Worm (Caenorhabditis elegans) whole organism, young adult: ENCODE results near the gene R52.5.

Experiments used
- C17E4.6 ChIP-seq: fragments of 200-800 bp; sonication (Bioruptor generic); IDR thresholded peaks from 2 replicates; pipeline ENCODE4 v1.3.6; 2022; ENCODE audit warnings: missing genetic modification reagents, missing genetic modification characterization, missing compliant biosample characterization
- F10E7.11 ChIP-seq: sonication (generic microtip); optimal IDR thresholded peaks from 2 replicates; lab custom pipeline; 2017; ENCODE audit warnings: mild to moderate bottlenecking, missing genetic modification characterization, moderate library complexity, missing compliant biosample characterization
- F23B12.7 ChIP-seq: sonication (generic microtip); optimal IDR thresholded peaks from 2 replicates; lab custom pipeline; 2017; ENCODE audit warnings: missing genetic modification characterization, mild to moderate bottlenecking, missing compliant biosample characterization, antibody characterized with exemption, moderate library complexity; ENCODE audit not compliant: insufficient read depth
- F39B2.1 ChIP-seq: fragments of 200-800 bp; sonication (Bioruptor generic); IDR thresholded peaks from 2 replicates; pipeline ENCODE4 v1.3.6; 2022; ENCODE audit warnings: missing genetic modification reagents, missing genetic modification characterization, missing compliant biosample characterization
- F52B5.7 ChIP-seq: sonication (generic microtip); optimal IDR thresholded peaks from 2 replicates; lab custom pipeline; 2016; ENCODE audit warnings: mild to moderate bottlenecking, missing genetic modification characterization, missing compliant biosample characterization
- K12H6.12 ChIP-seq: fragments of 200-800 bp; sonication (Bioruptor generic); optimal IDR thresholded peaks from 2 replicates; lab custom pipeline; 2018; ENCODE audit warnings: mild to moderate bottlenecking, missing genetic modification characterization, missing compliant biosample characterization
- T26A5.8 ChIP-seq: sonication (generic microtip); optimal IDR thresholded peaks from 2 replicates; lab custom pipeline; 2016; ENCODE audit warnings: missing genetic modification characterization, missing compliant biosample characterization
- Y53F4B.3 ChIP-seq: fragments of 200-800 bp; sonication (Bioruptor generic); IDR thresholded peaks from 2 replicates; pipeline ENCODE4 v1.3.6; 2022; ENCODE audit warnings: missing genetic modification reagents, missing genetic modification characterization, missing compliant biosample characterization
- Y95B8A.8 ChIP-seq: fragments of 200-800 bp; sonication (Bioruptor generic); IDR thresholded peaks from 2 replicates; pipeline ENCODE4 v1.3.6; 2022; ENCODE audit warnings: missing genetic modification reagents, missing genetic modification characterization, missing compliant biosample characterization
- aptf-3 ChIP-seq: fragments of 200-800 bp; sonication (Bioruptor generic); IDR thresholded peaks from 2 replicates; pipeline ENCODE4 v1.3.6; 2022; ENCODE audit warnings: missing genetic modification characterization, missing compliant biosample characterization
- atf-7 ChIP-seq: sonication (generic microtip); optimal IDR thresholded peaks from 2 replicates; lab custom pipeline; 2017; ENCODE audit warnings: mild to moderate bottlenecking, missing genetic modification characterization, missing compliant biosample characterization
- attf-3 ChIP-seq: fragments of 200-800 bp; sonication (Bioruptor generic); conservative IDR thresholded peaks from 2 replicates; pipeline ENCODE4 v1.3.6; 2022; ENCODE audit warnings: missing genetic modification reagents, missing genetic modification characterization, missing compliant biosample characterization
- ccch-3 ChIP-seq: fragments of 200-800 bp; sonication (Bioruptor generic); optimal IDR thresholded peaks from 2 replicates; lab custom pipeline; 2018; ENCODE audit warnings: mild to moderate bottlenecking, missing genetic modification characterization, missing compliant biosample characterization
- die-1 ChIP-seq: sonication (generic microtip); optimal IDR thresholded peaks from 2 replicates; lab custom pipeline; 2016; ENCODE audit warnings: missing genotype, mild to moderate bottlenecking, missing genetic modification characterization, missing compliant biosample characterization
- dpl-1 ChIP-seq: fragments of 150-350 bp; optimal IDR thresholded peaks from 2 replicates; lab custom pipeline; 2014; ENCODE audit warnings: missing biosample characterization, missing genetic modification reagents, missing genetic modification characterization
- efl-1 ChIP-seq: fragments of 150-350 bp; optimal IDR thresholded peaks from 2 replicates; lab custom pipeline; 2014; ENCODE audit warnings: missing biosample characterization, missing genetic modification reagents, missing genetic modification characterization
- egrh-3 ChIP-seq: fragments of 200-800 bp; sonication (Bioruptor generic); IDR thresholded peaks from 2 replicates; pipeline ENCODE4 v1.3.6; 2022; ENCODE audit warnings: missing genetic modification reagents, missing genetic modification characterization, missing compliant biosample characterization
- fkh-3 ChIP-seq: sonication (generic microtip); optimal IDR thresholded peaks from 2 replicates; lab custom pipeline; 2016; ENCODE audit warnings: mild to moderate bottlenecking, missing genetic modification characterization, missing compliant biosample characterization
- lin-35 ChIP-seq, 3 experiments: fragments of 150-350 bp in 2 of 3; sonication (generic microtip) in 1 of 3; optimal IDR thresholded peaks; 2 replicates each; lab custom pipeline; 2014 to 2018; ENCODE audit warnings: missing biosample characterization in 3 of 3, missing genetic modification characterization in 3 of 3, missing genetic modification reagents in 3 of 3
- lin-40 ChIP-seq: sonication (generic microtip); optimal IDR thresholded peaks from 2 replicates; lab custom pipeline; 2016; ENCODE audit warnings: missing genetic modification characterization, mild to moderate bottlenecking, missing compliant biosample characterization, missing genotype, missing genetic modification reagents
- nfya-1 ChIP-seq: sonication (generic microtip); optimal IDR thresholded peaks from 2 replicates; lab custom pipeline; 2017; ENCODE audit warnings: antibody characterized with exemption, missing compliant biosample characterization, missing genetic modification characterization, borderline replicate concordance; ENCODE audit not compliant: insufficient read depth
- nfya-2 ChIP-seq: fragments of 200-800 bp; sonication (Bioruptor generic); IDR thresholded peaks from 2 replicates; pipeline ENCODE4 v1.3.6; 2022; ENCODE audit warnings: missing genetic modification reagents, missing genetic modification characterization, missing compliant biosample characterization
- nhr-120 ChIP-seq: fragments of 200-800 bp; sonication (Bioruptor generic); IDR thresholded peaks from 2 replicates; pipeline ENCODE4 v1.3.6; 2022; ENCODE audit warnings: missing genetic modification characterization, missing compliant biosample characterization
- pbrm-1 ChIP-seq: fragments of 200-800 bp; sonication (Bioruptor generic); IDR thresholded peaks from 2 replicates; pipeline ENCODE4 v1.3.6; 2022; ENCODE audit warnings: missing genetic modification reagents, missing genetic modification characterization, missing compliant biosample characterization
- pha-4 ChIP-seq: fragments of 150-350 bp; sonication (generic microtip); optimal IDR thresholded peaks from 2 replicates; lab custom pipeline; 2014; ENCODE audit warnings: missing biosample characterization, missing genetic modification reagents, missing genetic modification characterization
- repo-1 ChIP-seq: sonication (generic microtip); optimal IDR thresholded peaks from 2 replicates; lab custom pipeline; 2017; ENCODE audit warnings: mild to moderate bottlenecking, missing genetic modification characterization, missing compliant biosample characterization
- snpc-1.1 ChIP-seq: sonication (generic microtip); optimal IDR thresholded peaks from 2 replicates; lab custom pipeline; 2017; ENCODE audit warnings: missing genetic modification characterization, mild to moderate bottlenecking, missing compliant biosample characterization, antibody characterized with exemption, moderate library complexity, missing genotype, missing genetic modification reagents; ENCODE audit not compliant: insufficient read depth
- tbx-9 ChIP-seq: sonication (generic microtip); optimal IDR thresholded peaks from 2 replicates; lab custom pipeline; 2016; ENCODE audit warnings: borderline replicate concordance, missing genetic modification characterization, inconsistent platforms, missing compliant biosample characterization
- xnd-1 ChIP-seq: sonication (generic microtip); optimal IDR thresholded peaks from 2 replicates; lab custom pipeline; 2016; ENCODE audit warnings: missing genotype, missing genetic modification reagents, missing genetic modification characterization, missing compliant biosample characterization
- zfh-2 ChIP-seq: fragments of 200-800 bp; sonication (Bioruptor generic); conservative IDR thresholded peaks from 2 replicates; pipeline ENCODE4 v1.3.6; 2022; ENCODE audit warnings: missing genetic modification reagents, missing genetic modification characterization, missing compliant biosample characterization
- ztf-22 ChIP-seq: fragments of 200-800 bp; sonication (Bioruptor generic); optimal IDR thresholded peaks from 2 replicates; lab custom pipeline; 2018; ENCODE audit warnings: mild to moderate bottlenecking, missing genetic modification characterization, moderate library complexity, missing compliant biosample characterization
- ztf-6 ChIP-seq: fragments of 200-800 bp; sonication (Bioruptor generic); IDR thresholded peaks from 2 replicates; pipeline ENCODE4 v1.3.6; 2022; ENCODE audit warnings: missing genetic modification reagents, missing genetic modification characterization, missing compliant biosample characterization

The R52.5 gene

ce11 chrII:2140817-2141216 lies 31.0 kb upstream of the R52.5 start, which contains the start of gene C40A11.3:
Gene C40A11.3, plus strand, starts transcription at chrII:2141117.
- TF ChIP-seq dpl-1 (GFP tag; lab: Kevin White, UChicago) (no peak), K12H6.12 (tag; lab: Kevin White, UChicago) (no peak), F52B5.7 (tag; lab: Kevin White, UChicago) (no peak), ztf-6 (no peak), zfh-2 (GFP tag; lab: Robert Waterston, UW) (no peak), F39B2.1 (GFP tag; lab: Robert Waterston, UW) (no peak), fkh-3 (tag; lab: Kevin White, UChicago) (no peak), nhr-120 (GFP tag; lab: Robert Waterston, UW) (no peak)

DNA sequence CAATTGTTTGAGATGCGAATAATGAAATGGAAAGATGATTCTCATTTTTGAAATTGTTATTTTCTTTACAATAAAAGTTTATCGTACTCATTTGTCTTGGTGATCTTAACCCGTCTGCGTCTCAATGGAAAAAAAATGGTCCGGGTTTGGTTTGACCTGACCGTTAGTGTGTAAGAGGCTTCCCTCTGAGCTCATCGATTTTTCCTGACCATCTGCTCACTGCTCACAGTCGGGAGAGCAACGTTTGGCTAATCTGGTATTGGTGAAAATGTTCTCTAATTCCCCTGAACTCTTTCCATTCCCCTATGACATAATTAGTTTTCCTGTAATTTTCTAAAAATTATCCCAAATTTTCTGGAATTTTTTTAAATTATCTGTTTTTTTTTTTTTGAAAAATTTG lies 29.1 kb upstream of the R52.5 start:
- TF ChIP-seq ztf-22 (GFP tag; lab: Kevin White, UChicago) = no peak
- no peak for TF ChIP-seq repo-1
- TF ChIP-seq C17E4.6 (GFP tag; lab: Robert Waterston, UW) = no peak
- no peak for TF ChIP-seq efl-1 (GFP tag; lab: Kevin White, UChicago)
- TF ChIP-seq T26A5.8 (tag; lab: Kevin White, UChicago) = no peak
- no peak for TF ChIP-seq nfya-2 (GFP tag; lab: Robert Waterston, UW)
- no peak for TF ChIP-seq lin-40 (tag; lab: Kevin White, UChicago)

DNA sequence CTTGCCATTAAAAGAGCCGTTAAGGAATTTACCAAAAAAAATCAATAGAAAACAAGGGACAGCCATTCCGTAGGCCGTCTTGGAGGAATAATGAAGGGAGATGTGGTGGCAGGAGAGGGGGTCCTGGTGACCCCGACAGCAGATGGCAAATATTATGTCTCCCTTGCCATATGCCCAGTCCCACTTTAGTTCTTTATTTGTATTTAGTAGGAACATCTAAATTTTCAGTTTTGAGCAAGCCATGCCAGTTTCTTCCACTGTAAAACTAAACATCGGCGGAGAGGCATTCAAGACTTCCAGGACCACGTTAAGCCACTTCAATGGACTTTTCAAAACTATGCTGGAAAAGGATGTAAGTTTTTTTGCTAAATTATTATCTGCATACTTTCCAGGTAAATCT lies 27.4 kb upstream of the R52.5 start, which contains the start of gene C40A11.4:
C40A11.4 (plus strand) TSS at position 188 of the 400 bp plus-strand sequence.
- TF ChIP-seq lin-40 (tag; lab: Kevin White, UChicago) = no peak
- no peak for TF ChIP-seq aptf-3 (GFP tag; lab: Robert Waterston, UW)

DNA sequence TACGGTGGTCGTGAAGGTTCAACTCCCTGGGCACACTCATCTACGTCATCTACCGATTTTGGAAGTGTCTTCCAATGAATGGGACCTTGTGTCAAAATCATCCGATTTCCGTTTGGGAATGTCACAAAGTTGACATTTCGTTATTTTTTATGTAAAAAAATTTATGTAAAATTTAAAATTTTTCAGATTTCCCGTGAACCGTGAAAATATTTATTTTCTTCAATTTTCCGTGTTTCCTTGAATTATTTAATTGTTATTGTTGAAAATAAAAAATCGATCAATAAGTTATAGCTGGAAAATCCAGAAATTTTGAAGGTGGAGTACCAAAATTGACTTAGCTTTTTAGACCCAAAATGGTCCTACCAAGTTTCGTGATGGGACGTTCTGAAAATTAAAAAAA lies 25.8 kb upstream of the R52.5 start, which contains the start of gene hpo-7:
hpo-7 (minus strand) TSS at position 101 of the 400 bp plus-strand sequence.
- no peak for TF ChIP-seq ccch-3 (GFP tag; lab: Kevin White, UChicago)
- TF ChIP-seq F23B12.7 (tag; lab: Kevin White, UChicago) = no peak
- no peak for TF ChIP-seq Y95B8A.8
- TF ChIP-seq dpl-1 (GFP tag; lab: Kevin White, UChicago) = no peak
- no peak for TF ChIP-seq snpc-1.1 (tag; lab: Kevin White, UChicago)
- no peak for TF ChIP-seq xnd-1 (tag; lab: Kevin White, UChicago)
- no peak for TF ChIP-seq pbrm-1 (GFP tag; lab: Robert Waterston, UW)
- TF ChIP-seq nfya-1 (tag; lab: Kevin White, UChicago) = no peak
- TF ChIP-seq attf-3 (GFP tag; lab: Robert Waterston, UW) = no peak
- TF ChIP-seq Y53F4B.3 = no peak
- no peak for TF ChIP-seq pha-4 (tag; lab: Kevin White, UChicago)
- TF ChIP-seq F10E7.11 (tag; lab: Kevin White, UChicago) = no peak
- TF ChIP-seq C17E4.6 (GFP tag; lab: Robert Waterston, UW) = no peak
- TF ChIP-seq atf-7 (tag; lab: Kevin White, UChicago) = no peak
- no peak for TF ChIP-seq die-1 (tag; lab: Kevin White, UChicago)
- no peak for TF ChIP-seq lin-35 (GFP tag; optimal IDR thresholded peaks at IDR 0.05; lab: Kevin White, UChicago)
- no peak for TF ChIP-seq nhr-120 (GFP tag; lab: Robert Waterston, UW)
- no peak for TF ChIP-seq tbx-9 (tag; lab: Kevin White, UChicago)
- TF ChIP-seq K12H6.12 (tag; lab: Kevin White, UChicago) = no peak
- no peak for TF ChIP-seq egrh-3 (GFP tag; lab: Robert Waterston, UW)
